Worm (Caenorhabditis elegans) whole organism, late embryonic: ENCODE results near the gene srj-11.

ENCODE experiments used
- ama-1 ChIP-seq: fragments of 150-350 bp; optimal IDR thresholded peaks from 2 replicates; lab custom pipeline; 2014
- ceh-30 ChIP-seq: fragments of 150-350 bp; optimal IDR thresholded peaks from 2 replicates; lab custom pipeline; 2014; ENCODE audit warnings: missing biosample characterization, missing genetic modification characterization
- ceh-9 ChIP-seq: sonication (generic microtip); optimal IDR thresholded peaks from 2 replicates; lab custom pipeline; 2016; ENCODE audit warnings: mild to moderate bottlenecking, missing genetic modification characterization, inconsistent platforms, missing compliant biosample characterization
- dve-1 ChIP-seq: sonication (generic microtip); optimal IDR thresholded peaks from 2 replicates; lab custom pipeline; 2017; ENCODE audit warnings: antibody characterized with exemption, mild to moderate bottlenecking, missing genetic modification characterization, missing compliant biosample characterization
- fkh-10 ChIP-seq: fragments of 150-350 bp; optimal IDR thresholded peaks from 2 replicates; lab custom pipeline; 2014; ENCODE audit warnings: missing biosample characterization, missing genetic modification reagents, missing genetic modification characterization
- gmeb-2 ChIP-seq: sonication (generic microtip); optimal IDR thresholded peaks from 2 replicates; lab custom pipeline; 2016; ENCODE audit warnings: missing genetic modification characterization, inconsistent platforms, missing compliant biosample characterization
- pha-4 ChIP-seq: fragments of 150-350 bp; optimal IDR thresholded peaks from 2 replicates; lab custom pipeline; 2018; ENCODE audit warnings: missing biosample characterization, missing genetic modification reagents, missing genetic modification characterization
- rnt-1 ChIP-seq: sonication (generic microtip); optimal IDR thresholded peaks from 2 replicates; lab custom pipeline; 2016; ENCODE audit warnings: missing genetic modification characterization, missing compliant biosample characterization
- sdc-2 ChIP-seq: sonication (generic microtip); optimal IDR thresholded peaks from 2 replicates; lab custom pipeline; 2016; ENCODE audit warnings: missing genotype, missing genetic modification characterization, missing compliant biosample characterization

DNA sequence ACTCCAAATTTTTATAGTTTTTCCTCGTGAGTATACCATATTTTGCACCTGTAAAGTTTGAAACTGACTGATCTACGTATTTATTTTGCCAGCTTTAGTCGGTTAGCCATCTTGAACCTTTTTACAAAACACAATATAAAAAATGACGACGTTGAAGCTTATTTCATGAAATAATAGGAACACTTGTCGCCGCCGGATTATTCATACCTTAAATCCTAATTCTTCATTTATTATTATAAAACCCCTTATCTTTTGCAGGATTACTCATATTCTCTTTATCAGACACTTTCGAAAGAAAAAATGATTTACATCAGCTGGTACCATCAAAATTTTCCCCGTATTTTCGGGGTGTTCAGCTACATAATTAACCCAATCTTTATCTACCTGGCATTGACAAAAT, 6.3 kb downstream of the srj-11 start, which contains the start of gene srj-8:
- TF ChIP-seq rnt-1 (tag; lab: Kevin White, UChicago) (no peak), ceh-30 (tag; lab: Kevin White, UChicago) (no peak), dve-1 (tag; lab: Kevin White, UChicago) (no peak), ceh-9 (no peak), sdc-2 (tag; lab: Kevin White, UChicago) (no peak), gmeb-2 (no peak), pha-4 (tag; lab: Kevin White, UChicago) (no peak), ama-1 (lab: Kevin White, UChicago) (no peak), fkh-10 (GFP tag; lab: Kevin White, UChicago) (no peak)
